Worm (Caenorhabditis elegans): ENCODE results near the gene lido-11.
A peak's percentile ranks its signal among the peaks of the same experiment; 100 is the strongest.

The lido-11 gene

DNA sequence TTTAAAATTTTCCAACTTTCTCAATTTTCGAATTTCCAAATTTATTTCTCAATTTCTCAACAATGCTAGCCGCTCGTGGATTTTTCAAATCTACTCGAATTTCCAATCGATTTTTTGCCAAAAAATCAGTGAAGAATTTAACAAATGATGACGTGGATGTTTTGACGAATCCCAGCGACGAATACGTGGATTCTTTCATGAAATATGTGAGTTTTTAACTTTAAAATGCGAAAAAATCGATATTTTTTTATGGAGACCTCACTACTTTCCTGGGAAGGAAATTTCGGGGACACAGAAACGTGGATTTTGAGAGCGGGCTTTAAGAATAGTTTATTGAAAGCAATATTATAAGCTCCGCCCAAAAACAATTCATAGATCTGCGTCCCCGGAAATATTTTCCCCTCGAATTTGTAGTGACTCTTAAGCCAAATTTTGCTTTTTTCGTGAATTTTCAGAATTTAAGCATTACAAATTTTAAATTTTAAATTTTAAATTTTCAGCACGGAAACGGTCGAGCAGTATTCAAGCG is 12.1 kb upstream of the lido-11 start, which contains the start of gene K08A2.2 (continued):
- TF ChIP-seq isw-1 (GFP tag; IDR thresholded peaks at IDR 0.05) (peak; percentile 17; the same call in 1 of the 2 replicates), ceh-82 (tag; optimal IDR thresholded peaks at IDR 0.05) (no peak), jun-1 (tag; optimal IDR thresholded peaks at IDR 0.05) (no peak), fkh-8 (tag; optimal IDR thresholded peaks at IDR 0.05) (no peak), mab-9 (GFP tag; IDR thresholded peaks at IDR 0.05) (no peak; the same call in 1 of the 2 replicates), nhr-28 (tag; optimal IDR thresholded peaks at IDR 0.05) (no peak), alr-1 (tag; optimal IDR thresholded peaks at IDR 0.05; ENCODE audit: borderline replicate concordance) (no peak), efl-1 (optimal IDR thresholded peaks at IDR 0.05) (peak in 1 of 2 experiments; percentile 24), efl-1 (GFP tag; optimal IDR thresholded peaks at IDR 0.05 in 1 of 2) (peak in 1 of 2 experiments; percentile 64), nhr-12 (tag; optimal IDR thresholded peaks at IDR 0.05) (no peak), grh-1 (GFP tag; IDR thresholded peaks at IDR 0.05) (no peak), hpl-2 (GFP tag; optimal IDR thresholded peaks at IDR 0.05) (no peak), ceh-8 (GFP tag; optimal IDR thresholded peaks at IDR 0.05) (no peak), F16B12.6 (tag; optimal IDR thresholded peaks at IDR 0.05) (no peak), tbx-2 (tag; optimal IDR thresholded peaks at IDR 0.05) (peak; percentile 11), nhr-11 (tag; optimal IDR thresholded peaks at IDR 0.05) (no peak), ama-1 (optimal IDR thresholded peaks at IDR 0.05) (no peak), C34B4.2 (tag; optimal IDR thresholded peaks at IDR 0.05) (no peak), zag-1 (tag; optimal IDR thresholded peaks at IDR 0.05) (no peak), pax-3 (tag; optimal IDR thresholded peaks at IDR 0.05) (peak; percentile 35), elt-3 (tag; optimal IDR thresholded peaks at IDR 0.05) (no peak), lin-14 (GFP tag; optimal IDR thresholded peaks at IDR 0.05) (no peak), Y116A8C.19 (tag; optimal IDR thresholded peaks at IDR 0.05; ENCODE audit: borderline replicate concordance) (no peak), ceh-88 (GFP tag; IDR thresholded peaks at IDR 0.05) (no peak), ets-5 (GFP tag; IDR thresholded peaks at IDR 0.05) (no peak), egl-13 (tag; optimal IDR thresholded peaks at IDR 0.05) (peak; percentile 16), vab-15 (tag; optimal IDR thresholded peaks at IDR 0.05) (no peak), mep-1 (tag; optimal IDR thresholded peaks at IDR 0.05) (no peak), lir-3 (tag; optimal IDR thresholded peaks at IDR 0.05; ENCODE audit: poor library complexity) (peak; percentile 77), rnt-1 (tag; optimal IDR thresholded peaks at IDR 0.05) (peak; percentile 51), aha-1 (tag; optimal IDR thresholded peaks at IDR 0.05) (no peak), ceh-90 (tag; optimal IDR thresholded peaks at IDR 0.05) (peak; percentile 39), nhr-47 (tag; optimal IDR thresholded peaks at IDR 0.05) (peak; percentile 48), mdl-1 (tag; optimal IDR thresholded peaks at IDR 0.05) (no peak), blmp-1 (tag; optimal IDR thresholded peaks at IDR 0.05) (no peak), snu-23 (GFP tag; optimal IDR thresholded peaks at IDR 0.05) (no peak), C04F5.9 (tag; optimal IDR thresholded peaks at IDR 0.05) (no peak)

DNA sequence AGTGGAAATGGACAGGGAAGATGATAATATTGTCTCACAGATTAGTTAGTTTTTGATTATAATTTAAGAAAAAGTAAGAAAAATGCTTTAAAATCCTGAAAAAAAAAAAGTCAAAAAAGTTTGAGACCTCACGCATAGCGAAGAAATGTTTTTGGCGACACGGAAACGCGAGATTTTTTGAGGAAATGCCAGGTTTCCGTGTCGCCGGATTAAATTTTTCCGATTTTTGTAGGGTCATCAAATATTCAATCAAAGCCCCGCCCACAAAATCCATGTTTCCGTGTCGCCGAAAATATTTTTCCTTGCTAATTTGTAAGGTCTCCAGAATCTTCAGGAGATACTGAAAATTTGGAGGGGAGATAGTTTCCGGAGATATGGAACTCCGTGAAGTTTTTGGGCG is 11.5 kb upstream of the lido-11 start:
- TF ChIP-seq mdl-1 (tag; optimal IDR thresholded peaks at IDR 0.05) (no peak), egl-13 (tag; optimal IDR thresholded peaks at IDR 0.05) (peak; percentile 33), blmp-1 (tag; optimal IDR thresholded peaks at IDR 0.05) (no peak), unc-98 (GFP tag; IDR thresholded peaks at IDR 0.05) (peak; percentile 62), nhr-85 (tag) (peak; percentile 44), fkh-10 (GFP tag; optimal IDR thresholded peaks at IDR 0.05) (no peak), C16A3.4 (tag; optimal IDR thresholded peaks at IDR 0.05) (no peak), lir-3 (tag; optimal IDR thresholded peaks at IDR 0.05; ENCODE audit: poor library complexity) (peak; percentile 56), mef-2 (tag; optimal IDR thresholded peaks at IDR 0.05) (no peak), efl-1 (optimal IDR thresholded peaks at IDR 0.05) (no peak), efl-1 (GFP tag; optimal IDR thresholded peaks at IDR 0.05 in 1 of 2) (peak in 1 of 2 experiments; percentile 72), fkh-4 (tag; optimal IDR thresholded peaks at IDR 0.05; ENCODE audit: borderline replicate concordance) (peak; percentile 21), nhr-47 (tag; optimal IDR thresholded peaks at IDR 0.05) (peak; percentile 8), rnt-1 (tag; optimal IDR thresholded peaks at IDR 0.05) (peak; percentile 40), dsc-1 (tag; optimal IDR thresholded peaks at IDR 0.05) (no peak), isw-1 (GFP tag; IDR thresholded peaks at IDR 0.05) (peak; percentile 27), nhr-77 (tag; optimal IDR thresholded peaks at IDR 0.05) (no peak), nhr-90 (tag; optimal IDR thresholded peaks at IDR 0.05; ENCODE audit: poor library complexity) (no peak)

Data from whole organism, L1 larva.